Fruit fly (Drosophila melanogaster): ENCODE measurements around the gene twin.

twin gene

DNA sequence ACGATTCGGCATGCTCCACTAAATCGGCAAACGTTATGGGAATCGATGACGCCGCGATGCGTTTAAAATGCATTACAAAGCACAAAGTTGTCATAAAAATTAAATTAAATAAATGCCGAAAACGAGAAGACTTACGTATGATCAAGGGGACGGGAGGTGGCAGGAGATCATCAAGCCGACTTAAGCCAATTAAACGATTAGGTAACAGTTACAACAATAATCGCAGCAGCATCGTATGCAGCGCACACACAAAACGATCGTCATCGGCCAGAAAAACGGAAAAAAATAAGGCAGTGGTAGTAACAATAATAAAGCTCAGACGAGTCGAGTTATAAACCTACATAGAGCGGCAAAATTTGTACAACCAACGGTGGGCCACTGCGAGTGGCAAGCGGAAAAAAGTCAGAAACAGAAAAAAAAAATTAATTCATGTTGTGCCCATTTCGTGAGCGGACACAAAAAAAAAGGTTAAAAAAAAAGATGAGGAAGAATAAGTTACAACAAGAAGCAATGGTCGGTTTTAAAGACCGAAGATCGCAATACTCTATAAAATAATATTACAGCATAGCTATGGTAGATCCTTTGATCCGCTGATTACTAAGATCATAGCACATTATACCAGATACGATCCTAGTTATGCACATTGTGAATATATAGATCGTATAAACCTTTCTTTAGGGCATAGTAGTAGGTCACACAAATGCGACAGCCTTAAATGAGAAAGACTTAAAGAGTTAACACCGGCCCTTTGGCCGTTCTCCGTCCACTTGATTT, 15.2 kb downstream of the twin start (continued):
- TF ChIP-seq CG4282 (GFP tag; optimal IDR thresholded peaks at IDR 0.05) (no peak), CG4360 (GFP tag; IDR thresholded peaks at IDR 0.05) (no peak), CHES-1-like (GFP tag; optimal IDR thresholded peaks at IDR 0.05) (no peak), CG2712 (tag; optimal IDR thresholded peaks at IDR 0.05) (peak; percentile 66), unc-4 (GFP tag; IDR thresholded peaks at IDR 0.05; ENCODE audit: partially characterized antibody) (no peak), CG4820 (GFP tag; optimal IDR thresholded peaks at IDR 0.05) (peak; percentile 25), Oaz (GFP tag; IDR thresholded peaks at IDR 0.05) (peak; percentile 36; the same call in 1 of the 2 replicates), Lhr (GFP tag; optimal IDR thresholded peaks at IDR 0.05) (no peak), sqz (GFP tag; optimal IDR thresholded peaks at IDR 0.05) (peak; percentile 90), ara (GFP tag; IDR thresholded peaks at IDR 0.05) (0 out of 2 replicates have a peak, but pooled peaks have one; percentile 34), CG5953 (GFP tag; IDR thresholded peaks at IDR 0.05) (peak; percentile 16; the same call in 1 of the 2 replicates), CG6654 (GFP tag; optimal IDR thresholded peaks at IDR 0.05) (no peak), crc (GFP tag; optimal IDR thresholded peaks at IDR 0.05) (no peak), pnt (GFP tag; optimal IDR thresholded peaks at IDR 0.05) (peak; percentile 40), CG10462 (GFP tag; optimal IDR thresholded peaks at IDR 0.05) (no peak), disco-r (GFP tag; optimal IDR thresholded peaks at IDR 0.05) (no peak), CG4424 (GFP tag; optimal IDR thresholded peaks at IDR 0.05) (no peak), cwo (GFP tag; optimal IDR thresholded peaks at IDR 0.05) (no peak), CG10979 (tag; optimal IDR thresholded peaks at IDR 0.05) (peak; percentile 55), CG3995 (GFP tag; optimal IDR thresholded peaks at IDR 0.05) (no peak), CG12769 (tag; optimal IDR thresholded peaks at IDR 0.05) (no peak), tx (GFP tag; optimal IDR thresholded peaks at IDR 0.05) (no peak), bsh (GFP tag; optimal IDR thresholded peaks at IDR 0.05) (peak in 1 of 2 experiments; percentile 74), dimm (GFP tag; IDR thresholded peaks at IDR 0.05) (no peak), CG30431 (GFP tag; optimal IDR thresholded peaks at IDR 0.05) (no peak), CG6813 (GFP tag; optimal IDR thresholded peaks at IDR 0.05) (no peak), cato (GFP tag; optimal IDR thresholded peaks at IDR 0.05; ENCODE audit: borderline replicate concordance) (peak; percentile 16), sob (GFP tag; IDR thresholded peaks at IDR 0.05) (peak; percentile 42; the same call in 1 of the 2 replicates), bab2 (GFP tag; optimal IDR thresholded peaks at IDR 0.05) (peak; percentile 11), CG7987 (GFP tag; optimal IDR thresholded peaks at IDR 0.05) (no peak), Fer3 (tag; optimal IDR thresholded peaks at IDR 0.05) (peak; percentile 49), jumu (GFP tag; optimal IDR thresholded peaks at IDR 0.05) (no peak), ham (GFP tag; IDR thresholded peaks at IDR 0.05) (no peak), CG17361 (GFP tag; IDR thresholded peaks at IDR 0.05) (0 out of 3 replicates have a peak, but pooled peaks have one; percentile 42), Taf1 (GFP tag; IDR thresholded peaks at IDR 0.05) (no peak), nom (GFP tag; optimal IDR thresholded peaks at IDR 0.05) (no peak), ems (GFP tag; optimal IDR thresholded peaks at IDR 0.05) (peak; percentile 38), ab (GFP tag; optimal IDR thresholded peaks at IDR 0.05) (no peak), CG17385 (GFP tag; optimal IDR thresholded peaks at IDR 0.05) (peak; percentile 60), CG1647 (GFP tag; optimal IDR thresholded peaks at IDR 0.05) (peak; percentile 13), CG12299 (tag; optimal IDR thresholded peaks at IDR 0.05) (no peak), CG16863 (GFP tag; optimal IDR thresholded peaks at IDR 0.05) (peak; percentile 4), E2f2 (GFP tag; IDR thresholded peaks at IDR 0.05) (peak; percentile 22; the same call in 1 of the 2 replicates), danr (GFP tag; IDR thresholded peaks at IDR 0.05) (peak; percentile 38), CG18262 (tag; optimal IDR thresholded peaks at IDR 0.05) (peak; percentile 70), lilli (GFP tag; optimal IDR thresholded peaks at IDR 0.05) (no peak), CG18764 (GFP tag; optimal IDR thresholded peaks at IDR 0.05) (no peak), CG33557 (GFP tag; optimal IDR thresholded peaks at IDR 0.05) (no peak), vfl (GFP tag; optimal IDR thresholded peaks at IDR 0.05) (no peak), CG8924 (tag; optimal IDR thresholded peaks at IDR 0.05) (peak; percentile 48)
